Worm (Caenorhabditis elegans): Measurements from ENCODE around the gene chmp-7.

DNA sequence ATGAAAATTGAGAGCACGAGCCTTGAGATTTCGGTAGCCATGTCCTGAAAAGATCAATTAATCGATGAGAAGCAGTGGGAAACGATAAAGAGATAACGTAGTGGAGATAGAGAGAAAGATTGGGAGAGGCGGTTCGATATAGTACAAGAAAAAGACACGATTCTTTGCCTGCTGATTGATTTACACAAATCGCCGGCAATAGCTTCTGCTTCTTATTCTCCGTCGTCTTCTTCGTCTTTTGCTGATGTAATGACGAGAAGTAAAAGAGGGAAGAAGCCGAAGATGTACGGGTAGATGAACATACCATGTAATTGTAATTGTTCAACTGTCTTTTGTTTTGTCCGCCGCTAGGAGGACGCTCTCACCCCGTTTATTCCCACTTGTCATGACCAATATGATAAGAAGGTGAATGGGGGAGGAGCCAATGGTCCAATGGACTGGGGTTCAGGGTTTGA is 25.5 kb upstream of the chmp-7 start, which contains the start of gene F37B12.1:
- TF ChIP-seq elt-2 (tag; optimal IDR thresholded peaks at IDR 0.05) (no peak), ceh-45 (GFP tag; IDR thresholded peaks at IDR 0.05) (no peak), ref-2 (tag; optimal IDR thresholded peaks at IDR 0.05) (no peak)

All from whole organism, late embryonic.